Worm (Caenorhabditis elegans): ENCODE results near the gene rnp-4.
A peak's percentile ranks its signal among the peaks of the same experiment; 100 is the strongest.

Gene rnp-4

DNA sequence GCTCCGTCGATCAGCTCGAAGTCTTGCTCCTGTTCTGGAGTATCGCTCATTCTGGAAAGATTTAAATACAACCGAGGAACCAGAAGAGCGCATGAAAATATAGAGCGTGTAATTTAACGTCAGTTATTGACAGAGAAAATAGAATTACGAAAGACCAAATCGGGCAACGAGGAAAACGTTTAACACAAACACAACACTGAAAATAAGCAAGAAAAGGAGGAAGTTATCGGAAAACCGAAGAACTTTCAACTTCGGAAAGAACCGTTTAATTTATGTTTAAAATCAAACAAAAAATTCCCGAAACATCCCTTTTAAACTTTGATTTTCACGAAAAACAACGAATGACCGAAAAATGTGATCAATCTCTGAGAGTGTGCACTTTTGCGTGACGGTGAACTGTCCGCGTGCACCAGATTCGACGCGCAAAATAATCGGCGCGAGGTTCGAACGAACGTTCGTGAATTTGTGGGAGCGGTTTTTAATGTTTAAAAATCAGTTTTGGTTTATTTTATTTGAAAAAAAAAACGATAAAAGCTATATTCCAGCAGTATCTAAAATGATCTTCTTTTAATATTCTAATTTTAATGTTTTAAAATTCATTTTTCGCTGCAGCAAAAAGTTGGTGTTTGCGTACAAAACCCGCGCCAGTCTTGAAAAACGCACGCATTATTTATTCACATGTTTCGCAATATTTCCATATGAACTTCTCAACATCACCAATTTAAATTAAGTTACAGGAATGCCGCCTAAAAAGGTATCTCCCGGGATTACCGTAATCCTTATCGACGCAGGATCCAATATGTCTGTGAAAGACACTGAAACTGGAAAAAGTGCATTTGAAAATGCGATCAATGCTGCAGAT, 13.3 kb downstream of the rnp-4 start, which contains the start of the genes R07E5.7 and cku-80:
Gene R07E5.7 (minus strand): TSS at position 51 of the 862 bp plus-strand sequence.
Gene cku-80 (plus strand): TSS at position 732 of the 862 bp plus-strand sequence.
- TF ChIP-seq mep-1 (tag; optimal IDR thresholded peaks at IDR 0.05): peak; percentile 52
- peak; percentile 30 for TF ChIP-seq ces-1 (GFP tag; optimal IDR thresholded peaks at IDR 0.05)
- TF ChIP-seq nhr-237 (tag; optimal IDR thresholded peaks at IDR 0.05): peak; percentile 40
- TF ChIP-seq lsy-2 (tag; optimal IDR thresholded peaks at IDR 0.05): peak; percentile 71
- no peak for TF ChIP-seq zip-8 (tag; optimal IDR thresholded peaks at IDR 0.05)
- no peak for TF ChIP-seq sptf-1 (tag; optimal IDR thresholded peaks at IDR 0.05)
- no peak for TF ChIP-seq ztf-11 (tag; optimal IDR thresholded peaks at IDR 0.05)
- TF ChIP-seq lin-32 (GFP tag; optimal IDR thresholded peaks at IDR 0.05): no peak
- no peak for TF ChIP-seq ceh-39 (tag; optimal IDR thresholded peaks at IDR 0.05)
- no peak for TF ChIP-seq sem-2 (GFP tag; optimal IDR thresholded peaks at IDR 0.05)
- peak; percentile 48 for TF ChIP-seq ceh-83 (GFP tag; optimal IDR thresholded peaks at IDR 0.05)
- no peak for TF ChIP-seq nhr-12 (tag; optimal IDR thresholded peaks at IDR 0.05)
- TF ChIP-seq M03D4.4 (tag; optimal IDR thresholded peaks at IDR 0.05): peak; percentile 6

DNA sequence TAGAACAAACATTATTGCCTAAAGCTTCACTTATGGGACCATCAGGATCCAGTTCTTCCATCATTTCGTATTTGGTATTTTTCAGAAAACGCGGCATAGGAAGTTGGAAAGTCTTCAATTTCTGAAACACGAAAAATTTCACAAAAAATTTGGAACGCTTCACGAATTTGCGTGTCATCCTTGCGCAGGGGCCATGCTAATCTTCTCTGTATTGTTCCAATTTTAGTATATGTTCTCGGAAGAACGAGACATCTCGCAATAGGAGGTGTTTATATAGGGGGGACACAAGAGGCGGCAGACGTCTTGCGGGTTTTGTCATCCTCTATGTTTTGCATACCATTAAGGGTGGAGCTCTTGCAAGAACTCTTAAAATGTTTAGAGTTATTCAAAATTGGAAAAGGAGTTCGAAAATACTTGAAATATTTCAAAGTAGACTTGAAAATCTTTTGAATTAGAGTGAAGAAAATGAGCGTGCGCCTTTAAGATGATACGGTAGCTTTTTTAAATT, 20.7 kb downstream of the rnp-4 start:
- peak; percentile 73 for TF ChIP-seq drap-1 (GFP tag; optimal IDR thresholded peaks at IDR 0.05)
- TF ChIP-seq ceh-43 (GFP tag; optimal IDR thresholded peaks at IDR 0.05): peak; percentile 70
- TF ChIP-seq tbx-8 (GFP tag; optimal IDR thresholded peaks at IDR 0.05): peak; percentile 42
- peak; percentile 59 for TF ChIP-seq sem-2 (GFP tag; optimal IDR thresholded peaks at IDR 0.05)
- peak; percentile 82 for TF ChIP-seq sptf-1 (tag; optimal IDR thresholded peaks at IDR 0.05)
- peak; percentile 84 for TF ChIP-seq ceh-83 (GFP tag; optimal IDR thresholded peaks at IDR 0.05)
- peak; percentile 62 for TF ChIP-seq lin-32 (GFP tag; optimal IDR thresholded peaks at IDR 0.05)
- TF ChIP-seq unc-120 (tag; optimal IDR thresholded peaks at IDR 0.05; ENCODE audit: poor library complexity, severe bottlenecking): peak; percentile 60
- peak; percentile 79 for TF ChIP-seq mls-2 (tag; optimal IDR thresholded peaks at IDR 0.05)
- TF ChIP-seq M03D4.4 (tag; optimal IDR thresholded peaks at IDR 0.05): peak; percentile 62
- TF ChIP-seq flh-1 (GFP tag; optimal IDR thresholded peaks at IDR 0.05): peak; percentile 28
- TF ChIP-seq bed-3 (GFP tag; optimal IDR thresholded peaks at IDR 0.05): peak; percentile 52
- TF ChIP-seq cnd-1 (tag; optimal IDR thresholded peaks at IDR 0.05): peak; percentile 75

DNA sequence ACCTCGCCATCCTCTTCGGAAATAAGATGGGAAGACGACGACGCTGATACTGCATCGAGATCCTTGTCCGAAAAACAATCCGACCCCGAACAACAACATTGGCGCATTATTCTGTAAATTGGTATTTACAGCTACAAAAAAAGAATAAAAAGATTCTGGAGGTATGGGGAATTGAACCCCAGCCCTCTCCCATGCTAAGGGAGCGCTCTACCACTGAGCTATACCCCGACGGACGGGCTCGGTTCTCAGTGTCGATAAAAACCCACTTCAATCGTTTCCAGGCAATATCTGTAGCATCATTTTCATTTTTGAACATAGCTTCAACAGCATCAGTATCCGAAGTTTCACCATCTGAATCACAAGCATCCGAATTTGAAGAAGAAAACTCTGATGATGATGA, 22.7 kb downstream of the rnp-4 start:
- TF ChIP-seq ceh-83 (GFP tag; optimal IDR thresholded peaks at IDR 0.05): peak; percentile 57
- TF ChIP-seq zip-8 (tag; optimal IDR thresholded peaks at IDR 0.05): no peak
- peak; percentile 45 for TF ChIP-seq drap-1 (GFP tag; optimal IDR thresholded peaks at IDR 0.05)
- TF ChIP-seq unc-120 (tag; optimal IDR thresholded peaks at IDR 0.05; ENCODE audit: poor library complexity, severe bottlenecking): no peak
- peak; percentile 61 for TF ChIP-seq M03D4.4 (tag; optimal IDR thresholded peaks at IDR 0.05)
- TF ChIP-seq lin-32 (GFP tag; optimal IDR thresholded peaks at IDR 0.05): peak; percentile 39
- TF ChIP-seq sem-2 (GFP tag; optimal IDR thresholded peaks at IDR 0.05): peak; percentile 36
- peak; percentile 27 for TF ChIP-seq mls-2 (tag; optimal IDR thresholded peaks at IDR 0.05)
- peak; percentile 50 for TF ChIP-seq sptf-1 (tag; optimal IDR thresholded peaks at IDR 0.05)

DNA sequence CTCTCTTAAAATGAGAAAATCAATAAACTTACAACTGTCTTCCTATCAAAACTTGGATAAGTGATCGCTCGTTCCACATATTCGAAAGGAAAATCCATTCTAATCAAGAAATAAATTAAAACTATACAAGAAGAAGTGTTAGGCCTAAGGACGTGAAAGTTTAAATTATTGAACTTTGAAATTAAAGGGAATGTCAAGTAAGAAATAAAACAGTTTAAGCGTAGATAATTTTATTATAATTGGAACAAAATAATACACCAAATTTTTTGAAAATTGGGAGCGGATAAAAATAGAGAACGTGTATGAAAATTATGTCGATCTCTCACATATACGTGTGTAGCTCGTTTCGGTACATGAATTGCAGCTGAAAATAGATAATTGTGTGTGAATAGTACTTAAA, 23.3 kb downstream of the rnp-4 start, which contains the start of gene C28A5.6:
Gene C28A5.6 (minus strand): TSS at position 101 of the 400 bp plus-strand sequence.
- TF ChIP-seq nhr-237 (tag; optimal IDR thresholded peaks at IDR 0.05) (no peak), ces-1 (GFP tag; optimal IDR thresholded peaks at IDR 0.05) (no peak), snpc-4 (tag; optimal IDR thresholded peaks at IDR 0.05) (no peak), pha-4 (tag; optimal IDR thresholded peaks at IDR 0.05) (no peak), mls-2 (tag; optimal IDR thresholded peaks at IDR 0.05) (no peak), lin-32 (GFP tag; optimal IDR thresholded peaks at IDR 0.05) (no peak), ceh-39 (tag; optimal IDR thresholded peaks at IDR 0.05) (no peak), elt-1 (tag; optimal IDR thresholded peaks at IDR 0.05; ENCODE audit: borderline replicate concordance, insufficient read depth) (no peak), bed-3 (GFP tag; optimal IDR thresholded peaks at IDR 0.05) (no peak), lsy-2 (tag; optimal IDR thresholded peaks at IDR 0.05) (no peak), unc-62 (GFP tag; optimal IDR thresholded peaks at IDR 0.05) (no peak), sptf-1 (tag; optimal IDR thresholded peaks at IDR 0.05) (no peak), mep-1 (tag; optimal IDR thresholded peaks at IDR 0.05) (no peak), nhr-28 (tag; optimal IDR thresholded peaks at IDR 0.05) (no peak), ztf-11 (tag; optimal IDR thresholded peaks at IDR 0.05) (no peak), ceh-43 (GFP tag; optimal IDR thresholded peaks at IDR 0.05) (no peak)

DNA sequence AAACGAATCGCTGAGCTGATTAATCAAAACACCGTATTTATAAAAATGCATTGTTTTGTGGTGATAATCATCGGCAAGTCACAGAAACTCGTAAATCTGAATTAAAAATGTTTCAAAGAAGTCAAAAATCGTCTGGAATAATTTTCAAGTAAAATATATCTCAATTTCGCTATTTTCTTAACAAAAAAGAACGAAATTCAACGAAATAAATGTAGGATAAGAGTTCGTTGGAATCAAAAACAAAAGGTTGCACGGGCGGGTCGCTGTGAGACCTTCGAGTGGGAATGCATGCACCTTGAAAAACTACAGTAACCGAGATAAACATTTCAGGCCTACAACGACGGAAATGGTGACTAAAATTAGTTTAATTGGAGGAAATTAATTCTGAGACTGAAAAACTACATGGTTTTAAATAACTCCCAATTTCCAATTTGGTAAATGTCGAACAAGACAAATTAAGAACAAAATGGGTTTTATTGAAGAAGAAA, 28.3 kb downstream of the rnp-4 start, which contains the start of gene C28A5.1:
Gene C28A5.1 (minus strand): TSS at position 51 of the 488 bp plus-strand sequence.
- TF ChIP-seq nhr-76 (tag; optimal IDR thresholded peaks at IDR 0.05): no peak
- TF ChIP-seq unc-120 (tag; optimal IDR thresholded peaks at IDR 0.05; ENCODE audit: poor library complexity, severe bottlenecking): no peak
- no peak for TF ChIP-seq lin-13 (tag; optimal IDR thresholded peaks at IDR 0.05)

Measured in whole organism, mixed stage, embryonic.